Worm (Caenorhabditis elegans): ENCODE data around the gene ugt-10.

The ugt-10 gene

ce11 chrV:4914879-4915278, 15.0 kb upstream of the ugt-10 start, which contains the start of gene H23N18.6:
Gene H23N18.6, minus strand, starts transcription at chrV:4915079.
- no peak for TF ChIP-seq flt-1 (GFP tag; IDR thresholded peaks at IDR 0.05)
- no peak for TF ChIP-seq aly-1 (tag; optimal IDR thresholded peaks at IDR 0.05)
- no peak for TF ChIP-seq F13C5.2 (tag; optimal IDR thresholded peaks at IDR 0.05)
- no peak for TF ChIP-seq pes-1 (GFP tag; IDR thresholded peaks at IDR 0.05)
- TF ChIP-seq hmg-4 (GFP tag; optimal IDR thresholded peaks at IDR 0.05): no peak
- TF ChIP-seq hmbx-1 (tag; optimal IDR thresholded peaks at IDR 0.05): no peak
- TF ChIP-seq ceh-36 (tag; optimal IDR thresholded peaks at IDR 0.05): no peak
- TF ChIP-seq ama-1 (optimal IDR thresholded peaks at IDR 0.05): no peak
- no peak for TF ChIP-seq tra-4 (tag; optimal IDR thresholded peaks at IDR 0.05)
- no peak for TF ChIP-seq tbx-11 (GFP tag; IDR thresholded peaks at IDR 0.05)

- no peak for TF ChIP-seq hmg-4 (GFP tag; optimal IDR thresholded peaks at IDR 0.05)
- TF ChIP-seq flt-1 (GFP tag; IDR thresholded peaks at IDR 0.05): no peak
Observed at ce11 chrV:4913853-4914252, 13.9 kb upstream of the ugt-10 start.

DNA sequence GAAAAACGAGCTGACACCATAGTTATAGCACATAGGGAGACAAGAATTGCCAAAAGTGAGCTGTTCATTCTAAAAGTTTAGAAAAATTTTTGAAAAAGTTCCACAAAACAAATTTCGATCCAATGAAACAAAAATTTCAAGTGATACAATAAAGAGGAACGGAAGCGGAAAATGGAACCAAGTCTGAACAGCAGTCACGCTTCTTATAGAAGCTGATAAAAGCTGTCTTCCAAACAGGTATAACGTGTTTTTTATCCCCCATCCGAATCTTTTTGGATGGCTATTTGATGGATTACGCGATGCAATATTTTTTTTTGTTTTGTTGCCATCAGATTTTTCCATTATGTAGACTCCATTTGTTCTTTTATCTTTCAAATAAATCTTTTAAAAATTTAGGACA, 12.4 kb upstream of the ugt-10 start, which contains the start of gene H23N18.5:
H23N18.5 (minus strand) TSS at position 69 of the 400 bp plus-strand sequence.
- no peak for TF ChIP-seq tra-4 (tag; optimal IDR thresholded peaks at IDR 0.05)
- no peak for TF ChIP-seq flt-1 (GFP tag; IDR thresholded peaks at IDR 0.05)
- TF ChIP-seq aly-1 (tag; optimal IDR thresholded peaks at IDR 0.05): no peak
- no peak for TF ChIP-seq pes-1 (GFP tag; IDR thresholded peaks at IDR 0.05)
- TF ChIP-seq B0310.2 (tag; optimal IDR thresholded peaks at IDR 0.05): no peak
- TF ChIP-seq hmg-4 (GFP tag; optimal IDR thresholded peaks at IDR 0.05): no peak
- no peak for TF ChIP-seq ets-7 (tag; optimal IDR thresholded peaks at IDR 0.05)
- TF ChIP-seq hnd-1 (tag; optimal IDR thresholded peaks at IDR 0.05): no peak
- TF ChIP-seq ceh-13 (GFP tag; optimal IDR thresholded peaks at IDR 0.05): no peak
- TF ChIP-seq ceh-36 (tag; optimal IDR thresholded peaks at IDR 0.05): no peak
- no peak for TF ChIP-seq tbx-11 (GFP tag; IDR thresholded peaks at IDR 0.05)
- TF ChIP-seq scrt-1 (GFP tag; IDR thresholded peaks at IDR 0.05): no peak

DNA sequence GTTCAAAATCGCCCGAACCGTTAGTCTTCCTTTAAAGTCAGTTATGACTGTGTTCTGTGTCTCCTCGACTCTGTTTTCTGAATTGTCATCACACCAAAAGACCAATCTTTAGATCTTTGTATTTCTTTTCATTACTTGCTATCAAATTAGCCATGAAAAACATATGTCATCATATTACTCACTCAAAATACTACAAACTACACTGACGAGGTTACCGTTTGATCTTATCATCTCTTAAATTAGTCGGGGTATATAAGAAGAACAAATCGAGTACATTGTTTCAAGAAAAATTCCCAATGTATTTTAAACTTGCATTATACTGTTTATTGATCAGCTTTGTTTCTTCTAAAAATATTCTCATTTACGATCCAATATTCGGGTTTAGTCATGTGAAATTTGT, 8.7 kb upstream of the ugt-10 start, which contains the start of gene ugt-13:
ugt-13 (plus strand) TSS at position 294 of the 400 bp plus-strand sequence.
- TF ChIP-seq scrt-1 (GFP tag; IDR thresholded peaks at IDR 0.05) (no peak), tbx-11 (GFP tag; IDR thresholded peaks at IDR 0.05) (no peak), ets-7 (tag; optimal IDR thresholded peaks at IDR 0.05) (no peak), pes-1 (GFP tag; IDR thresholded peaks at IDR 0.05) (no peak), hnd-1 (tag; optimal IDR thresholded peaks at IDR 0.05) (no peak), ceh-13 (GFP tag; optimal IDR thresholded peaks at IDR 0.05) (no peak), hmbx-1 (tag; optimal IDR thresholded peaks at IDR 0.05) (no peak)

ce11 chrV:4905953-4906352, 6.0 kb upstream of the ugt-10 start, which contains the start of gene ugt-14:
Gene ugt-14, plus strand, starts transcription at chrV:4906253.
- TF ChIP-seq B0310.2 (tag; optimal IDR thresholded peaks at IDR 0.05) (no peak), ceh-36 (tag; optimal IDR thresholded peaks at IDR 0.05) (no peak), F13C5.2 (tag; optimal IDR thresholded peaks at IDR 0.05) (no peak), pes-1 (GFP tag; IDR thresholded peaks at IDR 0.05) (no peak), flt-1 (GFP tag; IDR thresholded peaks at IDR 0.05) (no peak), hmg-4 (GFP tag; optimal IDR thresholded peaks at IDR 0.05) (no peak), aly-1 (tag; optimal IDR thresholded peaks at IDR 0.05) (no peak), ets-7 (tag; optimal IDR thresholded peaks at IDR 0.05) (no peak), ama-1 (optimal IDR thresholded peaks at IDR 0.05) (no peak), scrt-1 (GFP tag; IDR thresholded peaks at IDR 0.05) (no peak)

DNA sequence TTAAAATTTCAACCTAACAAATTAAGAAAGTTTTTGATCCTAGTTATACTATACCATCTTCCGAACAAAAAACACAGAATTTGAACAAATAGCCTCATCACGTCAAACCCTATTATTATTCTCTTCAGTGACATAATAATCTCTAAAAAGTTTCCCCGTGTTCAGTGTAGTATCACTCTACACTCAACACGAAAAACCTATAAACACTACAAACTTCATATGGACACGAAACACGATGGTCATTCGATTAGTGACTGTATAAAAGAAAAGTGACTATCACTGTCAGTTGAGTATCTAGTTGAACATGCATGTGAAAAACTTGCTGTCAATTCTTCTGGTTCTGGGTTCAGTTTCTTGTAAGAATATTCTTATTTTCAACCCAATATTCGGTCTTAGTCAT, 3.8 kb upstream of the ugt-10 start, which contains the start of gene ugt-8:
ugt-8 (plus strand) TSS at position 235 of the 400 bp plus-strand sequence.
- TF ChIP-seq scrt-1 (GFP tag; IDR thresholded peaks at IDR 0.05) (no peak), F13C5.2 (tag; optimal IDR thresholded peaks at IDR 0.05) (no peak), sea-1 (GFP tag; conservative IDR thresholded peaks at IDR 0.05) (no peak), B0310.2 (tag; optimal IDR thresholded peaks at IDR 0.05) (no peak), aly-1 (tag; optimal IDR thresholded peaks at IDR 0.05) (no peak), ama-1 (optimal IDR thresholded peaks at IDR 0.05) (no peak), hmbx-1 (tag; optimal IDR thresholded peaks at IDR 0.05) (no peak), tbx-37 (GFP tag; conservative IDR thresholded peaks at IDR 0.05) (no peak), ets-7 (tag; optimal IDR thresholded peaks at IDR 0.05) (no peak), tra-4 (tag; optimal IDR thresholded peaks at IDR 0.05) (no peak), tbx-11 (GFP tag; IDR thresholded peaks at IDR 0.05) (no peak), pes-1 (GFP tag; IDR thresholded peaks at IDR 0.05) (no peak), flt-1 (GFP tag; IDR thresholded peaks at IDR 0.05) (no peak)

ce11 chrV:4901074-4901473, 1.2 kb upstream of the ugt-10 start, which contains the start of gene ugt-67:
Gene ugt-67, plus strand, starts transcription at chrV:4901374.
- TF ChIP-seq B0310.2 (tag; optimal IDR thresholded peaks at IDR 0.05) (no peak), ceh-13 (GFP tag; optimal IDR thresholded peaks at IDR 0.05) (no peak), ama-1 (optimal IDR thresholded peaks at IDR 0.05) (no peak), sea-1 (GFP tag; conservative IDR thresholded peaks at IDR 0.05) (no peak), hnd-1 (tag; optimal IDR thresholded peaks at IDR 0.05) (no peak), scrt-1 (GFP tag; IDR thresholded peaks at IDR 0.05) (no peak), ceh-36 (tag; optimal IDR thresholded peaks at IDR 0.05) (no peak), hmbx-1 (tag; optimal IDR thresholded peaks at IDR 0.05) (no peak), aly-1 (tag; optimal IDR thresholded peaks at IDR 0.05) (no peak), tra-4 (tag; optimal IDR thresholded peaks at IDR 0.05) (no peak), ets-7 (tag; optimal IDR thresholded peaks at IDR 0.05) (no peak), F13C5.2 (tag; optimal IDR thresholded peaks at IDR 0.05) (no peak), tbx-37 (GFP tag; conservative IDR thresholded peaks at IDR 0.05) (no peak), tbx-11 (GFP tag; IDR thresholded peaks at IDR 0.05) (no peak), hmg-4 (GFP tag; optimal IDR thresholded peaks at IDR 0.05) (no peak), flt-1 (GFP tag; IDR thresholded peaks at IDR 0.05) (no peak), pes-1 (GFP tag; IDR thresholded peaks at IDR 0.05) (no peak)

- TF ChIP-seq sea-1 (GFP tag; conservative IDR thresholded peaks at IDR 0.05) (no peak), tra-4 (tag; optimal IDR thresholded peaks at IDR 0.05) (no peak), F13C5.2 (tag; optimal IDR thresholded peaks at IDR 0.05) (no peak), ceh-13 (GFP tag; optimal IDR thresholded peaks at IDR 0.05) (no peak)
Observed at ce11 chrV:4895744-4896143, 4.2 kb downstream of the ugt-10 start, which contains the start of gene ugt-9. Gene ugt-9, plus strand, starts transcription at chrV:4896048.
